Worm (Caenorhabditis elegans) whole organism, L1 larva: Measurements from ENCODE around the gene F02E11.4.

Source experiments
- aha-1 ChIP-seq: fragments of 150-350 bp; optimal IDR thresholded peaks from 2 replicates; lab custom pipeline; 2014; ENCODE audit warnings: missing biosample characterization, missing genetic modification characterization
- aly-2 ChIP-seq: fragments of 150-350 bp; optimal IDR thresholded peaks from 2 replicates; lab custom pipeline; 2014; ENCODE audit warnings: missing biosample characterization, missing genetic modification characterization
- ceh-82 ChIP-seq, 3 experiments: fragments of 150-350 bp in 1 of 3; sonication (generic microtip) in 2 of 3; optimal IDR thresholded peaks; 2 replicates each; lab custom pipeline; 2014 to 2017; ENCODE audit warnings: missing biosample characterization in 3 of 3, missing genetic modification characterization in 3 of 3
- ces-1 ChIP-seq: fragments of 150-350 bp; optimal IDR thresholded peaks from 2 replicates; lab custom pipeline; 2014; ENCODE audit warnings: missing biosample characterization, missing genetic modification reagents, missing genetic modification characterization
- fos-1 ChIP-seq: fragments of 150-350 bp; optimal IDR thresholded peaks from 2 replicates; lab custom pipeline; 2014; ENCODE audit warnings: missing biosample characterization, missing genetic modification characterization
- nhr-12 ChIP-seq: sonication (generic microtip); optimal IDR thresholded peaks from 2 replicates; lab custom pipeline; 2017; ENCODE audit warnings: missing biosample characterization, missing genetic modification characterization
- nhr-237 ChIP-seq: fragments of 150-350 bp; optimal IDR thresholded peaks from 2 replicates; lab custom pipeline; 2014; ENCODE audit warnings: missing biosample characterization, missing genetic modification characterization
- nhr-71 ChIP-seq: sonication (generic microtip); optimal IDR thresholded peaks from 2 replicates; lab custom pipeline; 2016; ENCODE audit warnings: mild to moderate bottlenecking, missing genetic modification characterization, moderate library complexity, missing compliant biosample characterization
- nhr-77 ChIP-seq: fragments of 150-350 bp; optimal IDR thresholded peaks from 2 replicates; lab custom pipeline; 2014; ENCODE audit warnings: missing biosample characterization, missing genetic modification characterization
- skn-1 ChIP-seq: fragments of 150-350 bp; optimal IDR thresholded peaks from 2 replicates; lab custom pipeline; 2014; ENCODE audit warnings: missing biosample characterization, missing genetic modification characterization
- snpc-4 ChIP-seq: fragments of 150-350 bp; optimal IDR thresholded peaks from 2 replicates; lab custom pipeline; 2014; ENCODE audit warnings: missing biosample characterization, missing genetic modification characterization
- tbx-2 ChIP-seq: sonication (generic microtip); optimal IDR thresholded peaks from 2 replicates; lab custom pipeline; 2016; ENCODE audit warnings: missing genetic modification characterization, missing compliant biosample characterization
- unc-62 ChIP-seq: fragments of 150-350 bp; optimal IDR thresholded peaks from 2 replicates; lab custom pipeline; 2014; ENCODE audit warnings: missing biosample characterization, missing genetic modification reagents, missing genetic modification characterization
- ztf-11 ChIP-seq, 2 experiments: sonication (generic microtip); optimal IDR thresholded peaks; 2 replicates each; lab custom pipeline; 2016 to 2017; ENCODE audit warnings: missing genetic modification characterization in 2 of 2, missing biosample characterization in 1 of 2, missing compliant biosample characterization in 1 of 2

DNA sequence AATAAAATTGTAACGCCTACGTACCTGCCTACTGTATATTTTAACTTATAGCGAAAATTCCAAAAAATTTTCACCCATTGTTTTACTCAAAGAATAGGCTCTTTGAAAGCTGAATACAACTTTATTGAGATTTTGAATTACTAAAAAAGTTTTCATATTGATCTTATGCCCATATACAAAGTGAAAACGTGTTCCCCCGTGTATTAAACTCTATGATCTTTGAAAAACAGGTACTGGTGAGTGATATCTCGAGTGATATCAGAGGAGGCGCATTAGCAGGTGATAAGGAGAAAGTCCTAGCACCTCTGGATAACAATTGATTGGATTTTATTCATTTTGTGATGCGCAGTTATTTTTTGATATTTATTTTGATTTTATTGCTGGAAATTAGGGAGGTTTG is 37.4 kb downstream of the F02E11.4 start, which contains the start of gene C17F4.3:
- TF ChIP-seq skn-1 (tag; lab: Kevin White, UChicago) (no peak), snpc-4 (tag; lab: Kevin White, UChicago) (no peak), aha-1 (tag; lab: Kevin White, UChicago) (no peak), tbx-2 (no peak), nhr-12 (tag; lab: Kevin White, UChicago) (no peak), aly-2 (tag; lab: Kevin White, UChicago) (no peak), ceh-82 (tag; optimal IDR thresholded peaks at IDR 0.05; lab: Kevin White, UChicago) (no peak), nhr-237 (tag; lab: Kevin White, UChicago) (no peak), nhr-71 (tag; lab: Kevin White, UChicago) (no peak), nhr-77 (tag; lab: Kevin White, UChicago) (no peak), ces-1 (GFP tag; lab: Kevin White, UChicago) (no peak), fos-1 (tag; lab: Kevin White, UChicago) (no peak), ztf-11 (tag; optimal IDR thresholded peaks at IDR 0.05; lab: Kevin White, UChicago) (no peak), unc-62 (GFP tag; lab: Kevin White, UChicago) (no peak)
